Fruit fly (Drosophila melanogaster) whole organism, embryonic: ENCODE data around the gene Vha16-5.
A peak's percentile ranks its signal among the peaks of the same experiment; 100 is the strongest.

Source experiments
- Adf1 ChIP-seq: fragments of 200-800 bp; sonication (Bioruptor generic); IDR thresholded peaks from 2 replicates; pipeline ENCODE4 v1.3.6; 2022; ENCODE audit warnings: missing biosample characterization, missing genetic modification characterization
- CG10654 ChIP-seq: fragments of 200-800 bp; sonication (Bioruptor generic); optimal IDR thresholded peaks from 2 replicates; lab custom pipeline; 2016; ENCODE audit warnings: missing biosample characterization, missing genetic modification characterization
- CG12391 ChIP-seq: fragments of 200-800 bp; sonication (Bioruptor generic); optimal IDR thresholded peaks from 3 replicates; lab custom pipeline; 2018; ENCODE audit warnings: missing biosample characterization, mild to moderate bottlenecking, missing genetic modification characterization, moderate library complexity
- CG15011 ChIP-seq: fragments of 200-800 bp; sonication (Bioruptor generic); optimal IDR thresholded peaks from 3 replicates; lab custom pipeline; 2018; ENCODE audit warnings: missing biosample characterization, mild to moderate bottlenecking, missing genetic modification characterization
- CG15073 ChIP-seq: fragments of 200-800 bp; sonication (Bioruptor generic); optimal IDR thresholded peaks from 2 replicates; lab custom pipeline; 2016; ENCODE audit warnings: missing biosample characterization, missing genetic modification characterization
- CG1647 ChIP-seq: fragments of 200-800 bp; sonication (Bioruptor generic); optimal IDR thresholded peaks from 3 replicates; lab custom pipeline; 2016; ENCODE audit warnings: missing biosample characterization, missing genetic modification characterization
- CG17186 ChIP-seq: fragments of 200-800 bp; sonication (Bioruptor generic); optimal IDR thresholded peaks from 3 replicates; lab custom pipeline; 2017; ENCODE audit warnings: missing biosample characterization, missing genetic modification reagents, missing genetic modification characterization
- CG17328 ChIP-seq: fragments of 200-800 bp; sonication (Bioruptor generic); IDR thresholded peaks from 2 replicates; pipeline ENCODE4 v1.3.6; 2022; ENCODE audit warnings: missing biosample characterization, missing genetic modification characterization
- CG17829 ChIP-seq: fragments of 200-800 bp; optimal IDR thresholded peaks from 2 replicates; lab custom pipeline; 2019; ENCODE audit warnings: missing biosample characterization, mild to moderate bottlenecking, missing genetic modification characterization, moderate library complexity
- CG18011 ChIP-seq: fragments of 200-800 bp; sonication (Bioruptor generic); optimal IDR thresholded peaks from 2 replicates; lab custom pipeline; 2017; ENCODE audit warnings: missing biosample characterization, missing genetic modification characterization, mild to moderate bottlenecking, moderate library complexity, missing genotype
- CG18599 ChIP-seq: fragments of 200-800 bp; sonication (Bioruptor generic); optimal IDR thresholded peaks from 3 replicates; lab custom pipeline; 2017; ENCODE audit warnings: missing biosample characterization, missing genetic modification characterization, mild to moderate bottlenecking, moderate library complexity, missing genetic modification reagents
- CG18619 ChIP-seq: fragments of 200-800 bp; sonication (Bioruptor generic); optimal IDR thresholded peaks from 3 replicates; lab custom pipeline; 2017; ENCODE audit warnings: missing biosample characterization, mild to moderate bottlenecking, missing genetic modification characterization
- CG18764 ChIP-seq: fragments of 200-800 bp; sonication (Bioruptor generic); optimal IDR thresholded peaks from 3 replicates; lab custom pipeline; 2016; ENCODE audit warnings: missing biosample characterization, missing genetic modification characterization
- CG2678 ChIP-seq: fragments of 200-800 bp; sonication (Bioruptor generic); optimal IDR thresholded peaks from 3 replicates; lab custom pipeline; 2019; ENCODE audit warnings: missing biosample characterization, mild to moderate bottlenecking, missing genetic modification characterization, moderate library complexity
- CG32532 ChIP-seq: fragments of 200-800 bp; sonication (Bioruptor generic); IDR thresholded peaks from 2 replicates; pipeline ENCODE4 v1.3.6; 2022; ENCODE audit warnings: missing biosample characterization, missing genetic modification characterization
- CG34224 ChIP-seq: fragments of 200-800 bp; sonication (Bioruptor generic); IDR thresholded peaks from 3 replicates; pipeline ENCODE4 v1.3.6; 2022; ENCODE audit warnings: missing biosample characterization, missing genetic modification characterization; ENCODE audit not compliant: partially characterized antibody
- CG34422 ChIP-seq: fragments of 200-800 bp; sonication (Bioruptor generic); IDR thresholded peaks from 3 replicates; pipeline ENCODE4 v1.3.6; 2022; ENCODE audit warnings: missing biosample characterization, missing genetic modification characterization
- CG6689 ChIP-seq: fragments of 200-800 bp; sonication (Bioruptor generic); IDR thresholded peaks from 2 replicates; pipeline ENCODE4 v1.3.6; 2022; ENCODE audit warnings: missing biosample characterization, missing genetic modification characterization
- CG6765 ChIP-seq: fragments of 200-800 bp; sonication (Bioruptor generic); optimal IDR thresholded peaks from 3 replicates; lab custom pipeline; 2017; ENCODE audit warnings: missing biosample characterization, mild to moderate bottlenecking, missing genetic modification characterization
- CG6791 ChIP-seq: fragments of 200-800 bp; sonication (Bioruptor generic); IDR thresholded peaks from 3 replicates; pipeline ENCODE4 v1.3.6; 2022; ENCODE audit warnings: missing biosample characterization, missing genetic modification characterization; ENCODE audit not compliant: partially characterized antibody
- CG7271 ChIP-seq: fragments of 200-800 bp; sonication (Bioruptor generic); optimal IDR thresholded peaks from 2 replicates; lab custom pipeline; 2018; ENCODE audit warnings: missing biosample characterization, mild to moderate bottlenecking, missing genetic modification characterization, moderate library complexity
- CG8089 ChIP-seq: fragments of 200-800 bp; sonication (Bioruptor generic); optimal IDR thresholded peaks from 3 replicates; lab custom pipeline; 2016; ENCODE audit warnings: missing biosample characterization, missing genetic modification characterization
- CG8944 ChIP-seq: fragments of 200-800 bp; sonication (Bioruptor generic); optimal IDR thresholded peaks from 3 replicates; lab custom pipeline; 2016; ENCODE audit warnings: missing biosample characterization, missing genetic modification characterization
- CG9817 ChIP-seq: fragments of 200-800 bp; sonication (Bioruptor generic); optimal IDR thresholded peaks from 2 replicates; lab custom pipeline; 2018; ENCODE audit warnings: missing biosample characterization, mild to moderate bottlenecking, missing genetic modification characterization, moderate library complexity
- D19B ChIP-seq: fragments of 200-800 bp; sonication (Bioruptor generic); optimal IDR thresholded peaks from 2 replicates; lab custom pipeline; 2017; ENCODE audit warnings: missing biosample characterization, mild to moderate bottlenecking, missing genetic modification characterization
- Dip2 ChIP-seq: fragments of 200-800 bp; sonication (Bioruptor generic); IDR thresholded peaks from 2 replicates; pipeline ENCODE4 v1.3.6; 2022; ENCODE audit warnings: missing biosample characterization, missing genetic modification characterization
- Gsc ChIP-seq: fragments of 200-800 bp; sonication (Bioruptor generic); IDR thresholded peaks from 2 replicates; pipeline ENCODE4 v1.3.6; 2022; ENCODE audit warnings: missing biosample characterization, missing genetic modification characterization
- Hr39 ChIP-seq: fragments of >200 bp; optimal IDR thresholded peaks from 2 replicates; lab custom pipeline; 2017
- Kr ChIP-seq: fragments of 200-800 bp; sonication (Bioruptor generic); optimal IDR thresholded peaks from 2 replicates; lab custom pipeline; 2017; ENCODE audit warnings: missing biosample characterization, mild to moderate bottlenecking, missing genetic modification characterization
- Lhr ChIP-seq: fragments of 200-800 bp; sonication (Bioruptor generic); optimal IDR thresholded peaks from 3 replicates; lab custom pipeline; 2017; ENCODE audit warnings: mild to moderate bottlenecking, missing biosample characterization, missing genetic modification reagents, missing genetic modification characterization
- MBD-R2 ChIP-seq: fragments of 200-800 bp; sonication (Bioruptor generic); IDR thresholded peaks from 2 replicates; pipeline ENCODE4 v1.3.6; 2022; ENCODE audit warnings: missing biosample characterization, missing genetic modification characterization
- Pdp1 ChIP-seq, 2 experiments: fragments of 200-800 bp; sonication (Bioruptor generic); optimal IDR thresholded peaks; 3 replicates each; lab custom pipeline; 2016; ENCODE audit warnings: missing biosample characterization in 2 of 2, missing genetic modification characterization in 2 of 2, mild to moderate bottlenecking in 1 of 2, moderate library complexity in 1 of 2
- Ptx1 ChIP-seq: fragments of 200-800 bp; sonication (Bioruptor generic); IDR thresholded peaks from 2 replicates; pipeline ENCODE4 v1.3.6; 2022; ENCODE audit warnings: missing biosample characterization, missing genetic modification characterization
- Six4 ChIP-seq: fragments of 200-800 bp; sonication (Bioruptor generic); optimal IDR thresholded peaks from 2 replicates; lab custom pipeline; 2016; ENCODE audit warnings: missing biosample characterization, missing genetic modification characterization
- Sox102F ChIP-seq: fragments of 200-800 bp; sonication (Bioruptor generic); optimal IDR thresholded peaks from 2 replicates; lab custom pipeline; 2018; ENCODE audit warnings: missing biosample characterization, mild to moderate bottlenecking, missing genetic modification characterization, moderate library complexity
- ac ChIP-seq: fragments of 200-800 bp; sonication (Bioruptor generic); optimal IDR thresholded peaks from 3 replicates; lab custom pipeline; 2017; ENCODE audit warnings: missing biosample characterization, mild to moderate bottlenecking, missing genetic modification characterization
- ato ChIP-seq: fragments of 200-800 bp; sonication (Bioruptor generic); IDR thresholded peaks from 2 replicates; pipeline ENCODE4 v1.3.6; 2022; ENCODE audit warnings: missing biosample characterization, missing genetic modification characterization; ENCODE audit not compliant: partially characterized antibody
- bsh ChIP-seq, 2 experiments: fragments of 200-800 bp; sonication (Bioruptor generic); optimal IDR thresholded peaks; 2 replicates each; lab custom pipeline; 2017 to 2018; ENCODE audit warnings: mild to moderate bottlenecking in 2 of 2, missing biosample characterization in 2 of 2, missing genetic modification characterization in 2 of 2, moderate library complexity in 1 of 2
- dati ChIP-seq: fragments of 200-800 bp; sonication (Bioruptor generic); IDR thresholded peaks from 2 replicates; pipeline ENCODE4 v1.3.6; 2022; ENCODE audit warnings: missing biosample characterization, missing genetic modification characterization
- fd96Cb ChIP-seq: fragments of 200-800 bp; sonication (Bioruptor generic); optimal IDR thresholded peaks from 2 replicates; lab custom pipeline; 2018; ENCODE audit warnings: missing biosample characterization, mild to moderate bottlenecking, missing genetic modification characterization, moderate library complexity
- ftz-f1 ChIP-seq: fragments of 200-800 bp; sonication (Bioruptor generic); optimal IDR thresholded peaks from 2 replicates; lab custom pipeline; 2016; ENCODE audit warnings: missing biosample characterization, missing genetic modification characterization
- gcm2 ChIP-seq: fragments of 200-800 bp; sonication (Bioruptor generic); optimal IDR thresholded peaks from 2 replicates; lab custom pipeline; 2016; ENCODE audit warnings: missing biosample characterization, missing genetic modification characterization
- inv ChIP-seq: fragments of 200-800 bp; sonication (Bioruptor generic); IDR thresholded peaks from 2 replicates; pipeline ENCODE4 v1.3.6; 2022; ENCODE audit warnings: missing biosample characterization, missing genetic modification characterization; ENCODE audit not compliant: partially characterized antibody
- knrl ChIP-seq: fragments of 200-800 bp; sonication (Bioruptor generic); IDR thresholded peaks from 3 replicates; pipeline ENCODE4 v1.3.6; 2022; ENCODE audit warnings: missing biosample characterization, missing genetic modification characterization; ENCODE audit not compliant: partially characterized antibody
- mirr ChIP-seq: fragments of 200-800 bp; sonication (Bioruptor generic); optimal IDR thresholded peaks from 3 replicates; lab custom pipeline; 2018; ENCODE audit warnings: missing biosample characterization, mild to moderate bottlenecking, missing genetic modification characterization
- nerfin-1 ChIP-seq: fragments of 200-800 bp; sonication (Bioruptor generic); optimal IDR thresholded peaks from 3 replicates; lab custom pipeline; 2019; ENCODE audit warnings: missing biosample characterization, mild to moderate bottlenecking, missing genetic modification characterization, moderate library complexity
- tin ChIP-seq: fragments of 200-800 bp; sonication (Bioruptor generic); optimal IDR thresholded peaks from 3 replicates; lab custom pipeline; 2016; ENCODE audit warnings: missing biosample characterization, missing genetic modification characterization
- usp ChIP-seq: fragments of >200 bp; optimal IDR thresholded peaks from 2 replicates; lab custom pipeline; 2017; ENCODE audit warnings: missing biosample characterization, missing genetic modification characterization
- zen ChIP-seq: fragments of 200-800 bp; sonication (Bioruptor generic); optimal IDR thresholded peaks from 3 replicates; lab custom pipeline; 2018; ENCODE audit warnings: missing biosample characterization, mild to moderate bottlenecking, missing genetic modification characterization, moderate library complexity

The Vha16-5 gene

DNA sequence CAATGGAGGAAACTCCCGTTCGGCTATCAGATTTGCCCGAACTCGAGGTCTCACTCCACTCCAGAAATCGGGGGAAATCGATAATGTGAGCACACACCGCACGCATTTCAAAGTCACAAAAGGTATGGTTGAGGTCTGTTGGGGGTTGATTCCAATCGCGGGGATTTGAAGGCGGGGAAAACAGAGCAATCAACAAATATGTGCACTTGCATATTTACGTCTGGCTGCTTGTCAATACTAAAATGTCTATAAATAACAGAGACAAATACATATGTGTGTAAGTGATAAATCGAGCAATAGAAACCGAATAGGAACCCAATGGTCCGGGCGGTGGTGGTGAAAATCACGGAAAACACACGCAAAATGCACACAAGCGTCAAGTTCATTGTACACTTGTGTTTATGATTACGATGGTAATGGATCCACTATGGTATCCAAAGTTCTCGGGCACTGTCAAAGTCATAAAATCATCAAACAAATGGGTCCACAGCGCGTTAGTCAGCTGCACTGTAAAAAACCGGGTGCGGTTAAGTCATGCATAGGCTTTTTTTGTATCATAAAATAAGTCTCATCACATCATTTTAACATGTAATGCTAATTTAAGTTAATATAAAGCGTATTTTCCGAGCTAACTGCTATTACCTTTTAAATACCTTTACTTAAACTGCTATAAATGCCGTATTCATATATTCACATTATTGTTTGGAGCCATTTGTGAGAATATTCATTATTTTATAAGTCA, 15.2 kb upstream of the Vha16-5 start (continued):
- TF ChIP-seq CG15073 (GFP tag; lab: Kevin White, UChicago) (peak; percentile 62), ftz-f1 (GFP tag; lab: Kevin White, UChicago) (no peak), mirr (GFP tag; lab: Kevin White, UChicago) (peak; percentile 80), CG34422 (GFP tag; lab: Robert Waterston, UW) (peak; percentile 80), CG6689 (GFP tag; lab: Robert Waterston, UW) (peak; percentile 62), ac (GFP tag; lab: Kevin White, UChicago) (peak; percentile 95), CG18619 (GFP tag; lab: Kevin White, UChicago) (peak; percentile 88), Lhr (peak; percentile 95), CG34224 (GFP tag; lab: Robert Waterston, UW) (no peak), dati (peak; percentile 84), CG17186 (GFP tag; lab: Kevin White, UChicago) (peak; percentile 90), CG6791 (GFP tag; lab: Robert Waterston, UW) (no peak), knrl (no peak), CG8944 (GFP tag; lab: Kevin White, UChicago) (peak; percentile 94), Gsc (GFP tag; lab: Robert Waterston, UW) (no peak), nerfin-1 (tag; lab: Kevin White, UChicago) (peak; percentile 91), bsh (GFP tag; optimal IDR thresholded peaks at IDR 0.05; lab: Kevin White, UChicago) (peak in 1 of 2 experiments; percentile 95), CG18764 (peak; percentile 92), CG17328 (peak; percentile 85), Ptx1 (GFP tag; lab: Robert Waterston, UW) (0 out of 2 replicates have a peak, but pooled peaks have one; percentile 51), CG10654 (GFP tag; lab: Kevin White, UChicago) (peak; percentile 92), CG1647 (GFP tag; lab: Kevin White, UChicago) (peak; percentile 86), CG17829 (tag; lab: Kevin White, UChicago) (peak; percentile 70), CG2678 (tag; lab: Kevin White, UChicago) (peak; percentile 88), tin (GFP tag; lab: Kevin White, UChicago) (peak; percentile 79), CG8089 (GFP tag; lab: Kevin White, UChicago) (peak; percentile 96), CG12391 (tag; lab: Kevin White, UChicago) (peak; percentile 70), Six4 (GFP tag; lab: Kevin White, UChicago) (peak; percentile 85), Pdp1 (GFP tag; optimal IDR thresholded peaks at IDR 0.05; lab: Kevin White, UChicago) (peak; percentile 75 to 89), inv (GFP tag; lab: Robert Waterston, UW) (no peak), CG15011 (GFP tag; lab: Kevin White, UChicago) (peak; percentile 88), D19B (GFP tag; lab: Kevin White, UChicago) (no peak), fd96Cb (tag; lab: Kevin White, UChicago) (peak; percentile 76), Adf1 (GFP tag; lab: Robert Waterston, UW) (no peak), gcm2 (GFP tag; lab: Kevin White, UChicago) (peak; percentile 67), usp (GFP tag; lab: Kevin White, UChicago) (no peak), MBD-R2 (GFP tag; lab: Robert Waterston, UW) (peak; percentile 23; the same call in 1 of the 2 replicates), CG32532 (GFP tag; lab: Robert Waterston, UW) (peak; percentile 19; the same call in 1 of the 2 replicates), CG18599 (peak; percentile 83), Kr (peak; percentile 97), Dip2 (GFP tag; lab: Robert Waterston, UW) (no peak), CG6765 (GFP tag; lab: Kevin White, UChicago) (peak; percentile 56), Sox102F (GFP tag; lab: Kevin White, UChicago) (peak; percentile 86), zen (tag; lab: Kevin White, UChicago) (peak; percentile 70), CG7271 (tag; lab: Kevin White, UChicago) (peak; percentile 88), ato (no peak), CG9817 (peak; percentile 61), Hr39 (no peak), CG18011 (GFP tag; lab: Kevin White, UChicago) (peak; percentile 35)
